Worm (Caenorhabditis elegans): ENCODE measurements around the gene C33B4.5.

DNA sequence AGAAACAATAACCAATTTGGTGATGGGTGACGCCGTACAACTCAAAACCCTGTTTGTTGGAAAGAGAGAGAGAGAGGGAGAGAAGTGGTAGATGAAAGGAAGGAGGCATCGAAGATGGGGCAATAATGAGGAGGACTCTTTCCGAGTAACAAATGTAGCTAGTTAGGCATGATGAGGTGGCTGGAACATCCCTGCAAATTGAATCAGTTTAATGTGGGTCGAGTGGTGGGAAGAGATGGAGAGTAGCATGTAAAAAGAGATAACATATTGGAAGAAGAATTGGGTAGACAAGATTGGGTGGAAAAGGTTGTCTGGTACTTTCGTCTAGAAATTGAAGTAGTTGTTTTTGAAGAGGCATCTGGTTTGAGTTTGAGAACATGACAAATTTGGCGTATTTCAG lies 13.1 kb downstream of the C33B4.5 start:
- TF ChIP-seq madf-6 (GFP tag; IDR thresholded peaks at IDR 0.05) (no peak), efl-1 (GFP tag; optimal IDR thresholded peaks at IDR 0.05) (no peak), pha-4 (tag; optimal IDR thresholded peaks at IDR 0.05) (no peak), nhr-179 (tag; optimal IDR thresholded peaks at IDR 0.05) (no peak), bed-2 (GFP tag; IDR thresholded peaks at IDR 0.05) (no peak), nfya-2 (GFP tag; IDR thresholded peaks at IDR 0.05) (no peak), somi-1 (GFP tag; optimal IDR thresholded peaks at IDR 0.05) (no peak), ztf-26 (tag; optimal IDR thresholded peaks at IDR 0.05) (no peak)

All from whole organism, young adult.